Worm (Caenorhabditis elegans): ENCODE measurements around the gene lipl-3.

Gene lipl-3

ce11 chrV:525040-525439 lies 1.0 kb upstream of the lipl-3 start, which contains the start of gene R11G11.16:
Gene R11G11.16 (minus strand): TSS chrV:525140.
- TF ChIP-seq lin-11 (tag; optimal IDR thresholded peaks at IDR 0.05) (no peak), unc-3 (GFP tag; conservative IDR thresholded peaks at IDR 0.05) (no peak), unc-3 (tag; optimal IDR thresholded peaks at IDR 0.05) (no peak)

- TF ChIP-seq C08G9.2 (tag; optimal IDR thresholded peaks at IDR 0.05) = no peak
Measured at ce11 chrV:521517-521916, 2.5 kb downstream of the lipl-3 start, which contains the start of gene srw-107. Gene srw-107 (minus strand): TSS chrV:521617.

ce11 chrV:519445-519844 lies 4.6 kb downstream of the lipl-3 start, which contains the start of gene nhr-210:
Gene nhr-210 (minus strand): TSS chrV:519545.
- TF ChIP-seq elt-4 (tag; optimal IDR thresholded peaks at IDR 0.05) (no peak), hlh-15 (tag; optimal IDR thresholded peaks at IDR 0.05) (no peak), dve-1 (tag; optimal IDR thresholded peaks at IDR 0.05) (no peak), pat-9 (tag; optimal IDR thresholded peaks at IDR 0.05) (no peak), ahr-1 (tag; optimal IDR thresholded peaks at IDR 0.05) (no peak), che-1 (tag; optimal IDR thresholded peaks at IDR 0.05) (no peak), hlh-30 (tag; optimal IDR thresholded peaks at IDR 0.05; ENCODE audit: insufficient read depth) (no peak)

- TF ChIP-seq hlh-13 (GFP tag; optimal IDR thresholded peaks at IDR 0.05) (no peak), pha-2 (tag; optimal IDR thresholded peaks at IDR 0.05) (no peak), sox-2 (GFP tag; IDR thresholded peaks at IDR 0.05) (no peak), hlh-8 (tag; optimal IDR thresholded peaks at IDR 0.05) (no peak), sox-4 (tag; optimal IDR thresholded peaks at IDR 0.05) (no peak), unc-55 (GFP tag; optimal IDR thresholded peaks at IDR 0.05) (no peak), unc-42 (tag; optimal IDR thresholded peaks at IDR 0.05) (no peak), ceh-9 (tag; optimal IDR thresholded peaks at IDR 0.05) (no peak), che-1 (tag; optimal IDR thresholded peaks at IDR 0.05) (no peak), lim-6 (tag; optimal IDR thresholded peaks at IDR 0.05) (no peak), unc-3 (GFP tag; conservative IDR thresholded peaks at IDR 0.05) (no peak), unc-3 (tag; optimal IDR thresholded peaks at IDR 0.05) (no peak), pag-3 (tag; optimal IDR thresholded peaks at IDR 0.05; ENCODE audit: borderline replicate concordance) (no peak), rnt-1 (tag; optimal IDR thresholded peaks at IDR 0.05) (no peak), Y22D7AL.16 (tag; optimal IDR thresholded peaks at IDR 0.05) (no peak), hlh-15 (tag; optimal IDR thresholded peaks at IDR 0.05) (no peak), lin-11 (tag; optimal IDR thresholded peaks at IDR 0.05) (no peak), ceh-31 (tag; optimal IDR thresholded peaks at IDR 0.05) (no peak), fkh-10 (GFP tag; optimal IDR thresholded peaks at IDR 0.05) (no peak)
Measured at ce11 chrV:512420-512819, 11.6 kb downstream of the lipl-3 start, which contains the start of gene srh-37. Gene srh-37 (minus strand): TSS chrV:512520.

ce11 chrV:505191-505590 lies 18.8 kb downstream of the lipl-3 start, which contains the start of gene srlf-19:
Gene srlf-19 (plus strand): TSS chrV:505491.
- TF ChIP-seq ceh-18 (tag; optimal IDR thresholded peaks at IDR 0.05) = no peak
- no peak for TF ChIP-seq ztf-16 (tag; optimal IDR thresholded peaks at IDR 0.05)
- no peak for TF ChIP-seq che-1 (tag; optimal IDR thresholded peaks at IDR 0.05)
- no peak for TF ChIP-seq pat-9 (tag; optimal IDR thresholded peaks at IDR 0.05)
- TF ChIP-seq K09A11.1 (tag; optimal IDR thresholded peaks at IDR 0.05; ENCODE audit: insufficient read depth) = no peak
- no peak for TF ChIP-seq lim-6 (tag; optimal IDR thresholded peaks at IDR 0.05)
- TF ChIP-seq C38D4.7 (GFP tag; optimal IDR thresholded peaks at IDR 0.05) = no peak
- no peak for TF ChIP-seq madf-2 (tag; optimal IDR thresholded peaks at IDR 0.05)
- TF ChIP-seq unc-55 (GFP tag; optimal IDR thresholded peaks at IDR 0.05) = no peak
- no peak for TF ChIP-seq ceh-48 (tag; optimal IDR thresholded peaks at IDR 0.05)
- TF ChIP-seq tbx-2 (tag; optimal IDR thresholded peaks at IDR 0.05) = no peak

ce11 chrV:503728-504127 lies 20.3 kb downstream of the lipl-3 start, which contains the start of gene srlf-35:
Gene srlf-35 (plus strand): TSS chrV:504028.
- TF ChIP-seq ceh-30 (tag; optimal IDR thresholded peaks at IDR 0.05) (no peak), hlh-30 (tag; optimal IDR thresholded peaks at IDR 0.05; ENCODE audit: insufficient read depth) (no peak), lim-6 (tag; optimal IDR thresholded peaks at IDR 0.05) (no peak), pat-9 (tag; optimal IDR thresholded peaks at IDR 0.05) (no peak), C38D4.7 (GFP tag; optimal IDR thresholded peaks at IDR 0.05) (no peak), npax-4 (tag; optimal IDR thresholded peaks at IDR 0.05) (no peak), nhr-11 (tag; optimal IDR thresholded peaks at IDR 0.05) (no peak), K09A11.1 (tag; optimal IDR thresholded peaks at IDR 0.05; ENCODE audit: insufficient read depth) (no peak), hlh-6 (tag; optimal IDR thresholded peaks at IDR 0.05) (no peak), ztf-16 (tag; optimal IDR thresholded peaks at IDR 0.05) (no peak), ttx-3 (tag; optimal IDR thresholded peaks at IDR 0.05) (no peak), sdc-2 (tag; optimal IDR thresholded peaks at IDR 0.05) (no peak), unc-86 (tag; optimal IDR thresholded peaks at IDR 0.05) (no peak), ceh-22 (tag; optimal IDR thresholded peaks at IDR 0.05) (no peak), ceh-24 (tag; optimal IDR thresholded peaks at IDR 0.05) (no peak), zip-5 (tag; optimal IDR thresholded peaks at IDR 0.05) (no peak), ahr-1 (tag; optimal IDR thresholded peaks at IDR 0.05) (no peak), dve-1 (tag; optimal IDR thresholded peaks at IDR 0.05) (no peak), syd-9 (tag; optimal IDR thresholded peaks at IDR 0.05) (no peak)
